Worm (Caenorhabditis elegans): ENCODE results near the gene cone-1.
A peak's percentile ranks its signal among the peaks of the same experiment; 100 is the strongest.

Gene cone-1

ce11 chrIII:2535122-2535521 is 4.7 kb downstream of the cone-1 start:
- TF ChIP-seq lim-6 (tag; optimal IDR thresholded peaks at IDR 0.05) = no peak
- TF ChIP-seq tbx-2 (tag; optimal IDR thresholded peaks at IDR 0.05) = peak; percentile 22
- no peak for TF ChIP-seq K09A11.1 (tag; optimal IDR thresholded peaks at IDR 0.05; ENCODE audit: insufficient read depth)
- TF ChIP-seq pha-4 (tag; optimal IDR thresholded peaks at IDR 0.05) = no peak
- no peak for TF ChIP-seq pax-1 (tag; optimal IDR thresholded peaks at IDR 0.05)
- TF ChIP-seq tbx-7 (tag; optimal IDR thresholded peaks at IDR 0.05) = peak; percentile 3
- no peak for TF ChIP-seq pros-1 (tag; optimal IDR thresholded peaks at IDR 0.05)
- peak; percentile 7 for TF ChIP-seq ceh-2 (tag; optimal IDR thresholded peaks at IDR 0.05)
- TF ChIP-seq ceh-19 (GFP tag; optimal IDR thresholded peaks at IDR 0.05) = peak; percentile 19
- no peak for TF ChIP-seq nhr-11 (tag; optimal IDR thresholded peaks at IDR 0.05)
- peak; percentile 52 for TF ChIP-seq ceh-34 (tag; optimal IDR thresholded peaks at IDR 0.05)
- TF ChIP-seq sox-4 (tag; optimal IDR thresholded peaks at IDR 0.05) = no peak
- TF ChIP-seq T23F11.4 (GFP tag; optimal IDR thresholded peaks at IDR 0.05) = no peak
- no peak for TF ChIP-seq lin-11 (tag; optimal IDR thresholded peaks at IDR 0.05)
- TF ChIP-seq ref-2 (tag; optimal IDR thresholded peaks at IDR 0.05) = peak; percentile 58
- TF ChIP-seq hlh-8 (tag; optimal IDR thresholded peaks at IDR 0.05) = no peak
- TF ChIP-seq ceh-31 (tag; optimal IDR thresholded peaks at IDR 0.05) = peak; percentile 68
- no peak for TF ChIP-seq sox-2 (GFP tag; IDR thresholded peaks at IDR 0.05)
- peak; percentile 34 for TF ChIP-seq ceh-18 (tag; optimal IDR thresholded peaks at IDR 0.05)
- TF ChIP-seq K02D7.2 (tag; optimal IDR thresholded peaks at IDR 0.05) = no peak
- peak; percentile 49 for TF ChIP-seq syd-9 (tag; optimal IDR thresholded peaks at IDR 0.05)
- TF ChIP-seq eyg-1 (tag; optimal IDR thresholded peaks at IDR 0.05) = no peak
- peak; percentile 23 for TF ChIP-seq C08G9.2 (tag; optimal IDR thresholded peaks at IDR 0.05)
- peak; percentile 48 for TF ChIP-seq unc-42 (tag; optimal IDR thresholded peaks at IDR 0.05)
- TF ChIP-seq nfya-1 (tag; optimal IDR thresholded peaks at IDR 0.05) = peak; percentile 43
- TF ChIP-seq pqm-1 (tag; optimal IDR thresholded peaks at IDR 0.05) = no peak
- TF ChIP-seq ceh-14 (tag; optimal IDR thresholded peaks at IDR 0.05) = peak; percentile 54
- TF ChIP-seq ceh-48 (tag; optimal IDR thresholded peaks at IDR 0.05) = peak; percentile 86

DNA sequence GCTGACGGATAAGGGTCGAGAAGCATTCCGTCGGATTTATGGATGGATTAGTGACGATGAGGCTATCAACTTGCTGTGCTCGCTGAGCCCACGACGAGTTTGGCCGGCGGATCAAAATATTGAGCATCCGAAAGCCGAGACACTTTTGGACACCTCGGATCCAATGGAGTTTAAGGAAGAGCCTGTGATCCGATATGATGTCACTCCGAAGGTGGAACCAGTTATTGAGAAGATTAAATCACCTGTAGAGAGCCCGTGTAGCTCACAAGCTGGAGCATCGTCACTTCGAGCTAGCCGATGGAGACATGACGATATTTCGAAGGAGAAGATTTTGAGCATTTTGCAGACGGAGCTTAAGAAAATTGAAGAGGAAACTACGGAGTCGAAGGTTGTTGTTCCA is 10.1 kb downstream of the cone-1 start:
- TF ChIP-seq ceh-45 (GFP tag; IDR thresholded peaks at IDR 0.05) = no peak
- no peak for TF ChIP-seq ceh-14 (tag; optimal IDR thresholded peaks at IDR 0.05)
- no peak for TF ChIP-seq unc-86 (tag; optimal IDR thresholded peaks at IDR 0.05)
- no peak for TF ChIP-seq syd-9 (tag; optimal IDR thresholded peaks at IDR 0.05)
- no peak for TF ChIP-seq hlh-8 (tag; optimal IDR thresholded peaks at IDR 0.05)
- no peak for TF ChIP-seq F13H6.1 (tag; optimal IDR thresholded peaks at IDR 0.05)
- TF ChIP-seq ceh-31 (tag; optimal IDR thresholded peaks at IDR 0.05) = no peak
- TF ChIP-seq dmd-4 (tag; optimal IDR thresholded peaks at IDR 0.05; ENCODE audit: borderline replicate concordance) = no peak
- no peak for TF ChIP-seq lim-6 (tag; optimal IDR thresholded peaks at IDR 0.05)
- no peak for TF ChIP-seq ceh-24 (tag; optimal IDR thresholded peaks at IDR 0.05)
- no peak for TF ChIP-seq ceh-30 (tag; optimal IDR thresholded peaks at IDR 0.05)
- no peak for TF ChIP-seq ttx-3 (tag; optimal IDR thresholded peaks at IDR 0.05)
- TF ChIP-seq fkh-6 (tag; optimal IDR thresholded peaks at IDR 0.05) = no peak
- TF ChIP-seq ceh-2 (tag; optimal IDR thresholded peaks at IDR 0.05) = no peak
- TF ChIP-seq ceh-34 (tag; optimal IDR thresholded peaks at IDR 0.05) = no peak
- TF ChIP-seq odd-2 (tag; optimal IDR thresholded peaks at IDR 0.05) = no peak
- no peak for TF ChIP-seq hlh-30 (tag; optimal IDR thresholded peaks at IDR 0.05; ENCODE audit: insufficient read depth)
- no peak for TF ChIP-seq sox-4 (tag; optimal IDR thresholded peaks at IDR 0.05)
- TF ChIP-seq unc-3 (GFP tag; conservative IDR thresholded peaks at IDR 0.05) = no peak
- TF ChIP-seq unc-3 (tag; optimal IDR thresholded peaks at IDR 0.05) = no peak

ce11 chrIII:2546298-2546697 is 15.9 kb downstream of the cone-1 start:
- TF ChIP-seq gmeb-2 (tag; optimal IDR thresholded peaks at IDR 0.05) (no peak), nfya-1 (tag; optimal IDR thresholded peaks at IDR 0.05) (peak; percentile 72)

All from whole organism, late embryonic.